Fruit fly (Drosophila melanogaster) whole organism, prepupa: ENCODE data around the gene CG33923.

Source experiments
- CG11762 ChIP-seq: fragments of 200-800 bp; sonication (Bioruptor generic); optimal IDR thresholded peaks from 3 replicates; lab custom pipeline; 2016; ENCODE audit warnings: missing biosample characterization, missing genetic modification characterization; ENCODE audit not compliant: insufficient read depth
- CG31627 ChIP-seq: fragments of 200-800 bp; sonication (Bioruptor generic); optimal IDR thresholded peaks from 3 replicates; lab custom pipeline; 2016; ENCODE audit warnings: missing biosample characterization, missing genetic modification characterization
- CG6854 ChIP-seq: fragments of 200-800 bp; sonication (Bioruptor generic); optimal IDR thresholded peaks from 2 replicates; lab custom pipeline; 2017; ENCODE audit warnings: missing biosample characterization, mild to moderate bottlenecking, missing genetic modification characterization
- CG7368 ChIP-seq: fragments of 200-800 bp; sonication (Bioruptor generic); optimal IDR thresholded peaks from 3 replicates; lab custom pipeline; 2016; ENCODE audit warnings: missing biosample characterization, missing genetic modification characterization
- Eip93F ChIP-seq: fragments of 200-800 bp; sonication (Bioruptor generic); optimal IDR thresholded peaks from 2 replicates; lab custom pipeline; 2016; ENCODE audit warnings: missing biosample characterization, mild to moderate bottlenecking, missing genetic modification characterization
- Gug ChIP-seq: fragments of 200-800 bp; sonication (Bioruptor generic); IDR thresholded peaks from 2 replicates; pipeline ENCODE4 v1.3.6; 2022; ENCODE audit warnings: missing biosample characterization, missing genetic modification characterization
- Hr39 ChIP-seq: fragments of 200-800 bp; sonication (Bioruptor generic); optimal IDR thresholded peaks from 2 replicates; lab custom pipeline; 2016; ENCODE audit warnings: missing biosample characterization, missing genetic modification characterization
- Smox ChIP-seq: fragments of 200-800 bp; sonication (Bioruptor generic); optimal IDR thresholded peaks from 3 replicates; lab custom pipeline; 2016; ENCODE audit warnings: missing biosample characterization, missing genetic modification characterization
- Sox102F ChIP-seq: fragments of 200-800 bp; sonication (Bioruptor generic); optimal IDR thresholded peaks from 2 replicates; lab custom pipeline; 2016; ENCODE audit warnings: missing biosample characterization, mild to moderate bottlenecking, missing genetic modification characterization
- acj6 ChIP-seq: fragments of 200-800 bp; sonication (Bioruptor generic); optimal IDR thresholded peaks from 3 replicates; lab custom pipeline; 2016; ENCODE audit warnings: missing biosample characterization, missing genetic modification characterization
- fd59A ChIP-seq: fragments of 200-800 bp; sonication (Bioruptor generic); optimal IDR thresholded peaks from 2 replicates; lab custom pipeline; 2017; ENCODE audit warnings: missing biosample characterization, mild to moderate bottlenecking, missing genetic modification characterization, missing genetic modification reagents
- topi ChIP-seq: fragments of 200-800 bp; sonication (Bioruptor generic); optimal IDR thresholded peaks from 3 replicates; lab custom pipeline; 2016; ENCODE audit warnings: missing biosample characterization, missing genetic modification characterization

DNA sequence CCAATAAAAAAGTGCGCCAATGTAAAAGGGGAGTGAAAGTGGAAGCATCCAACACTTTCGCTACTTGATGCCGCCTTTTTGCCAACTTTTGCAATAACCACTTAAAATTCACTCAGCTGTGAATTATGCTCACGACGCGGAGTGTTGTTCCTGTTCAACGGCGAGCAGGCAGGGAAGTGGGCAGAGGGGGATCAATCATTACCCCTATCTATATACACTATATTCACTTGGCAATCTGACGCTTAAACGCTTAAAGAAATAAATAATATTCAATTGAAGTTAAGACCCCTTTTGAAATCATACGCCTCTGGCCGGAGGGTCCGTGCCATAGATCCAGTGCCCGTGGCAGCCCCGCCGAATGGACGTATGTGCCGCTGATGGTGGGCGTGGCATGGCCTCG lies 26.6 kb downstream of the CG33923 start:
- no peak for TF ChIP-seq Gug
- no peak for TF ChIP-seq Smox
- TF ChIP-seq acj6 (GFP tag; lab: Kevin White, UChicago), result no peak
- no peak for TF ChIP-seq CG11762 (GFP tag; lab: Kevin White, UChicago)
- TF ChIP-seq topi (GFP tag; lab: Kevin White, UChicago), result no peak
- TF ChIP-seq CG7368 (GFP tag; lab: Kevin White, UChicago), result no peak
- no peak for TF ChIP-seq Hr39
- TF ChIP-seq Sox102F (GFP tag; lab: Kevin White, UChicago), result no peak
- no peak for TF ChIP-seq fd59A
- no peak for TF ChIP-seq Eip93F (GFP tag; lab: Kevin White, UChicago)
- TF ChIP-seq CG6854 (GFP tag; lab: Kevin White, UChicago), result no peak
- TF ChIP-seq CG31627, result no peak
